Worm (Caenorhabditis elegans) whole organism, midembryonic: ENCODE data around the gene F26G1.2.

ENCODE experiments used
- T22C8.4 ChIP-seq: fragments of 200-800 bp; sonication (Bioruptor generic); IDR thresholded peaks from 2 replicates; pipeline ENCODE4 v1.3.6; 2022; ENCODE audit warnings: missing genetic modification characterization, missing compliant biosample characterization
- cog-1 ChIP-seq: sonication (generic microtip); optimal IDR thresholded peaks from 2 replicates; lab custom pipeline; 2016; ENCODE audit warnings: missing genetic modification characterization, missing compliant biosample characterization
- flt-1 ChIP-seq: fragments of 200-800 bp; sonication (Bioruptor generic); IDR thresholded peaks from 2 replicates; pipeline ENCODE4 v1.3.6; 2022; ENCODE audit warnings: missing genetic modification characterization, missing compliant biosample characterization
- klf-2 ChIP-seq: fragments of 200-800 bp; sonication (Bioruptor generic); conservative IDR thresholded peaks from 2 replicates; pipeline ENCODE4 v1.3.6; 2022; ENCODE audit warnings: missing genetic modification reagents, missing genetic modification characterization, missing compliant biosample characterization
- med-1 ChIP-seq: sonication (generic microtip); optimal IDR thresholded peaks from 2 replicates; lab custom pipeline; 2017; ENCODE audit warnings: missing genetic modification characterization, mild to moderate bottlenecking, missing compliant biosample characterization, antibody characterized with exemption, missing genetic modification reagents; ENCODE audit not compliant: insufficient read depth
- ref-1 ChIP-seq: fragments of 200-800 bp; sonication (Bioruptor generic); conservative IDR thresholded peaks from 2 replicates; pipeline ENCODE4 v1.3.6; 2022; ENCODE audit warnings: missing genetic modification reagents, missing genetic modification characterization, missing compliant biosample characterization
- tab-1 ChIP-seq: fragments of 200-800 bp; sonication (Bioruptor generic); IDR thresholded peaks from 2 replicates; pipeline ENCODE4 v1.3.6; 2022; ENCODE audit warnings: missing genetic modification characterization, missing compliant biosample characterization
- ztf-23 ChIP-seq: fragments of 200-800 bp; sonication (Bioruptor generic); IDR thresholded peaks from 2 replicates; pipeline ENCODE4 v1.3.6; 2022; ENCODE audit warnings: missing genetic modification reagents, missing genetic modification characterization, missing compliant biosample characterization
- ztf-29 ChIP-seq: fragments of 200-800 bp; sonication (Bioruptor generic); IDR thresholded peaks from 2 replicates; pipeline ENCODE4 v1.3.6; 2022; ENCODE audit warnings: missing genetic modification reagents, missing genetic modification characterization, missing compliant biosample characterization

F26G1.2 gene

ce11 chrII:4762574-4763285 is at the start of gene F26G1.2:
Gene F26G1.2, plus strand, starts transcription at chrII:4763081.
- no peak for TF ChIP-seq T22C8.4 (GFP tag; lab: Robert Waterston, UW)
- no peak for TF ChIP-seq klf-2
- no peak for TF ChIP-seq tab-1 (GFP tag; lab: Robert Waterston, UW)
- no peak for TF ChIP-seq med-1 (GFP tag; lab: Kevin White, UChicago)
- TF ChIP-seq ztf-29: no peak
- TF ChIP-seq flt-1 (GFP tag; lab: Robert Waterston, UW): no peak
- no peak for TF ChIP-seq ztf-23 (GFP tag; lab: Robert Waterston, UW)
- no peak for TF ChIP-seq ref-1 (GFP tag; lab: Robert Waterston, UW)
- no peak for TF ChIP-seq cog-1 (tag; lab: Kevin White, UChicago)

DNA sequence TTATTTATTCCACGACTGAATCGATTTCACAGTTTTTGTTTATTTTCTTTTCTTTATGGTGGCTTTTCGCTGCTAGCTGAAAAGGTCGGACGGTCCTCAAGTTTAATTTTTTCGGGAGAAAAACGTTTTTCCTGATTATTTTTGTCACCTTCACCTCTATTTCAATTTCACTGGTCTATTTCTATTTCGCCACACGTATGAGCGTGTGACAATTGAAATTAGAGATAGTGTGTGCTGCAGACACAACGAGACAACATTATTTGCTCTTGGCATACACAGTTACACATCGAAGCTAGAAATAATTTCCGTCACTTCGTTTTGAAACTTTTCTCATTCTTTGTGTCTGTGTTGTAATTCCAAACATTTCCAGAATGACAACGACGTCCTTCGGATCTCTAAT is 47.2 kb upstream of the F26G1.2 start, which contains the start of gene F41C3.8:
TSS of gene F41C3.8 (plus strand) at position 371 of the 400 bp plus-strand sequence.
- TF ChIP-seq ref-1 (GFP tag; lab: Robert Waterston, UW) (no peak), cog-1 (tag; lab: Kevin White, UChicago) (no peak), med-1 (GFP tag; lab: Kevin White, UChicago) (no peak), flt-1 (GFP tag; lab: Robert Waterston, UW) (no peak), ztf-23 (GFP tag; lab: Robert Waterston, UW) (no peak)

- TF ChIP-seq klf-2 (no peak), ztf-29 (no peak), tab-1 (GFP tag; lab: Robert Waterston, UW) (no peak), ref-1 (GFP tag; lab: Robert Waterston, UW) (no peak), ztf-23 (GFP tag; lab: Robert Waterston, UW) (no peak), med-1 (GFP tag; lab: Kevin White, UChicago) (no peak)
Measured at ce11 chrII:4726120-4726519, 36.8 kb upstream of the F26G1.2 start, which contains the start of gene F10G7.10. Gene F10G7.10, minus strand, starts transcription at chrII:4726264.

DNA sequence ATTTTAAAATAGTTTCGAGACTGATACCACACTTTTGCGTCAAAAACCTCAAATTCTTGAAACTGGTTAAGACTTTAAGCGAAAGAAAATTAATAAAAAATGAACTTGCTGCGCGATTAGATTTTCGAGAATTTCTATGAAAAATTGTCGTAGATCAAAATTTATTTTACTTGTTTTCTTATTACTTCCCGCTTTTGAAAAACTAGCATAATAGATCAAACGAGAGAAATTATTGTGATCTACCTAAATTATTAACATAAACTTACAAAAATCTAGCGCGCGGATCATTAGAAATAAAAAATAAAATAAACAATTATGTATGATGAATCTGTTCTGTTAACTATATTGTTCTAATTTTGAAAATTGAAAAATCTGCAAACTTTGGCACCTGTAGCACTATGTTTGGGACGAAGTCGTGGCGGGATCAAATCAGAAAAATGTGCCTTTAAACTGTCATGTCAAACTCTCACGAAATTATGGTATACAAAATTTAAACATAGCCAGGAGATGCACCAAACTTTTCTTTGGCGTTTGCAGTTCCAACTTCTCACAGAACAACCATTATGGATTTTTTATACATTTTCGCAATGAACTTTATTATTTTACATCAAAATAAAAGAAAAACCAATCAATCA is 36.0 kb upstream of the F26G1.2 start:
- TF ChIP-seq cog-1 (tag; lab: Kevin White, UChicago): no peak
- TF ChIP-seq T22C8.4 (GFP tag; lab: Robert Waterston, UW): no peak
- no peak for TF ChIP-seq ref-1 (GFP tag; lab: Robert Waterston, UW)
- no peak for TF ChIP-seq flt-1 (GFP tag; lab: Robert Waterston, UW)
- no peak for TF ChIP-seq tab-1 (GFP tag; lab: Robert Waterston, UW)
- no peak for TF ChIP-seq klf-2
- no peak for TF ChIP-seq med-1 (GFP tag; lab: Kevin White, UChicago)
- no peak for TF ChIP-seq ztf-29
- no peak for TF ChIP-seq ztf-23 (GFP tag; lab: Robert Waterston, UW)

ce11 chrII:4727769-4728168 is 35.1 kb upstream of the F26G1.2 start, which contains the start of gene ttr-41:
Gene ttr-41, minus strand, starts transcription at chrII:4727869.
- no peak for TF ChIP-seq med-1 (GFP tag; lab: Kevin White, UChicago)
- no peak for TF ChIP-seq cog-1 (tag; lab: Kevin White, UChicago)
- no peak for TF ChIP-seq flt-1 (GFP tag; lab: Robert Waterston, UW)
- TF ChIP-seq tab-1 (GFP tag; lab: Robert Waterston, UW): no peak
- no peak for TF ChIP-seq T22C8.4 (GFP tag; lab: Robert Waterston, UW)
- TF ChIP-seq klf-2: no peak
- TF ChIP-seq ref-1 (GFP tag; lab: Robert Waterston, UW): no peak
- no peak for TF ChIP-seq ztf-23 (GFP tag; lab: Robert Waterston, UW)
- TF ChIP-seq ztf-29: no peak

- TF ChIP-seq ref-1 (GFP tag; lab: Robert Waterston, UW) (no peak), ztf-23 (GFP tag; lab: Robert Waterston, UW) (no peak), cog-1 (tag; lab: Kevin White, UChicago) (no peak), T22C8.4 (GFP tag; lab: Robert Waterston, UW) (no peak), klf-2 (no peak), flt-1 (GFP tag; lab: Robert Waterston, UW) (no peak), tab-1 (GFP tag; lab: Robert Waterston, UW) (no peak), med-1 (GFP tag; lab: Kevin White, UChicago) (no peak), ztf-29 (no peak)
Measured at ce11 chrII:4728687-4729086, 34.2 kb upstream of the F26G1.2 start.

DNA sequence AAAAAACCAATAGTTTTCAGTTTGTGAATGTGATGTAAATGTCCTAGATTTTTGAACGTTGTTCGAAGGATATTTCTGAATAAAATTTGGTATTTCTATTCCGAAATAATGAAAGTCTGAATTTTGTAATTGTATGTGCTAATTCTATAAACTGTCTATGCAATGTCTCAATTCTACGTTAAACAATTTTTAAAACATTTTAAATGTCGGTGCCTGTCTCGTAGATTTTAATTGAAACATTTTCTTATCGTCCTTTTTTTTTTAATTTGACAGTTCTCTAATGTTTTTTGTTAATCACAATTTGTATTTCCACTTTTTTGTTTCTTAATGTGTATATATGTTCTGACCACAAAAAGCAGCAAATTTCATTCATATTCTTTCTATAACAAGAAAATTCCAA is 33.1 kb upstream of the F26G1.2 start, which contains the start of gene F41C3.7:
TSS of gene F41C3.7 (plus strand) at position 301 of the 400 bp plus-strand sequence.
- no peak for TF ChIP-seq med-1 (GFP tag; lab: Kevin White, UChicago)
- TF ChIP-seq T22C8.4 (GFP tag; lab: Robert Waterston, UW): no peak
- no peak for TF ChIP-seq ztf-29
- no peak for TF ChIP-seq tab-1 (GFP tag; lab: Robert Waterston, UW)
- TF ChIP-seq flt-1 (GFP tag; lab: Robert Waterston, UW): no peak
- TF ChIP-seq ref-1 (GFP tag; lab: Robert Waterston, UW): no peak
- TF ChIP-seq klf-2: no peak
- no peak for TF ChIP-seq cog-1 (tag; lab: Kevin White, UChicago)
- TF ChIP-seq ztf-23 (GFP tag; lab: Robert Waterston, UW): no peak

- TF ChIP-seq med-1 (GFP tag; lab: Kevin White, UChicago): no peak
- TF ChIP-seq T22C8.4 (GFP tag; lab: Robert Waterston, UW): no peak
- TF ChIP-seq tab-1 (GFP tag; lab: Robert Waterston, UW): no peak
- TF ChIP-seq ztf-29: no peak
- TF ChIP-seq flt-1 (GFP tag; lab: Robert Waterston, UW): no peak
- no peak for TF ChIP-seq cog-1 (tag; lab: Kevin White, UChicago)
- no peak for TF ChIP-seq ztf-23 (GFP tag; lab: Robert Waterston, UW)
- no peak for TF ChIP-seq klf-2
- TF ChIP-seq ref-1 (GFP tag; lab: Robert Waterston, UW): no peak
Measured at ce11 chrII:4733848-4734247, 29.0 kb upstream of the F26G1.2 start, which contains the start of gene F41C3.11. Gene F41C3.11, minus strand, starts transcription at chrII:4733948.
